Worm (Caenorhabditis elegans) whole organism, late embryonic: ENCODE measurements around the gene kel-8.

Experiments
- C08G9.2 ChIP-seq: sonication (generic microtip); optimal IDR thresholded peaks from 2 replicates; lab custom pipeline; 2016; ENCODE audit warnings: mild to moderate bottlenecking, missing genetic modification characterization, moderate library complexity, missing compliant biosample characterization
- C38D4.7 ChIP-seq: fragments of 200-800 bp; sonication (Bioruptor generic); optimal IDR thresholded peaks from 2 replicates; lab custom pipeline; 2018; ENCODE audit warnings: mild to moderate bottlenecking, missing genetic modification characterization, moderate library complexity, missing compliant biosample characterization
- K02D7.2 ChIP-seq: sonication (generic microtip); optimal IDR thresholded peaks from 2 replicates; lab custom pipeline; 2017; ENCODE audit warnings: mild to moderate bottlenecking, missing genetic modification characterization, missing compliant biosample characterization
- K09A11.1 ChIP-seq: sonication (generic microtip); optimal IDR thresholded peaks from 2 replicates; lab custom pipeline; 2017; ENCODE audit warnings: antibody characterized with exemption, mild to moderate bottlenecking, missing genetic modification characterization, missing compliant biosample characterization; ENCODE audit not compliant: insufficient read depth
- T23F11.4 ChIP-seq: fragments of 200-800 bp; sonication (Bioruptor generic); optimal IDR thresholded peaks from 2 replicates; lab custom pipeline; 2018; ENCODE audit warnings: mild to moderate bottlenecking, missing genetic modification characterization, missing compliant biosample characterization
- Y22D7AL.16 ChIP-seq: sonication (generic microtip); optimal IDR thresholded peaks from 2 replicates; lab custom pipeline; 2016; ENCODE audit warnings: missing genetic modification characterization, missing compliant biosample characterization
- ahr-1 ChIP-seq: sonication (generic microtip); optimal IDR thresholded peaks from 2 replicates; lab custom pipeline; 2016; ENCODE audit warnings: missing genetic modification characterization, missing compliant biosample characterization
- ama-1 ChIP-seq: fragments of 150-350 bp; optimal IDR thresholded peaks from 2 replicates; lab custom pipeline; 2014
- ceh-14 ChIP-seq: sonication (generic microtip); optimal IDR thresholded peaks from 2 replicates; lab custom pipeline; 2016; ENCODE audit warnings: missing genotype, missing genetic modification characterization, missing compliant biosample characterization
- ceh-19 ChIP-seq: fragments of 200-800 bp; sonication (Bioruptor generic); optimal IDR thresholded peaks from 2 replicates; lab custom pipeline; 2018; ENCODE audit warnings: mild to moderate bottlenecking, missing genetic modification characterization, missing compliant biosample characterization
- ceh-2 ChIP-seq: sonication (generic microtip); optimal IDR thresholded peaks from 2 replicates; lab custom pipeline; 2016; ENCODE audit warnings: missing genotype, missing genetic modification characterization, missing compliant biosample characterization
- ceh-22 ChIP-seq: sonication (generic microtip); optimal IDR thresholded peaks from 2 replicates; lab custom pipeline; 2017; ENCODE audit warnings: missing biosample characterization, missing genetic modification characterization
- ceh-24 ChIP-seq: sonication (generic microtip); optimal IDR thresholded peaks from 2 replicates; lab custom pipeline; 2016; ENCODE audit warnings: mild to moderate bottlenecking, missing genetic modification characterization, missing compliant biosample characterization
- ceh-31 ChIP-seq: sonication (generic microtip); optimal IDR thresholded peaks from 2 replicates; lab custom pipeline; 2016; ENCODE audit warnings: missing genetic modification characterization, missing compliant biosample characterization
- ceh-34 ChIP-seq: sonication (generic microtip); optimal IDR thresholded peaks from 2 replicates; lab custom pipeline; 2016; ENCODE audit warnings: mild to moderate bottlenecking, missing genetic modification characterization, missing compliant biosample characterization
- ceh-45 ChIP-seq: fragments of 200-800 bp; sonication (Bioruptor generic); IDR thresholded peaks from 2 replicates; pipeline ENCODE4 v1.3.6; 2022; ENCODE audit warnings: missing genetic modification reagents, missing genetic modification characterization, missing compliant biosample characterization
- ceh-48 ChIP-seq: sonication (generic microtip); optimal IDR thresholded peaks from 2 replicates; lab custom pipeline; 2016; ENCODE audit warnings: missing genetic modification characterization, inconsistent platforms, missing compliant biosample characterization
- ceh-6 ChIP-seq: fragments of 200-800 bp; sonication (Bioruptor generic); optimal IDR thresholded peaks from 2 replicates; lab custom pipeline; 2018; ENCODE audit warnings: mild to moderate bottlenecking, missing genetic modification characterization, missing compliant biosample characterization
- ceh-9 ChIP-seq: sonication (generic microtip); optimal IDR thresholded peaks from 2 replicates; lab custom pipeline; 2016; ENCODE audit warnings: mild to moderate bottlenecking, missing genetic modification characterization, inconsistent platforms, missing compliant biosample characterization
- che-1 ChIP-seq: sonication (generic microtip); optimal IDR thresholded peaks from 2 replicates; lab custom pipeline; 2016; ENCODE audit warnings: mild to moderate bottlenecking, missing genetic modification characterization, missing compliant biosample characterization
- dmd-4 ChIP-seq: sonication (generic microtip); optimal IDR thresholded peaks from 2 replicates; lab custom pipeline; 2016; ENCODE audit warnings: borderline replicate concordance, missing genetic modification characterization, missing compliant biosample characterization
- dve-1 ChIP-seq: sonication (generic microtip); optimal IDR thresholded peaks from 2 replicates; lab custom pipeline; 2017; ENCODE audit warnings: antibody characterized with exemption, mild to moderate bottlenecking, missing genetic modification characterization, missing compliant biosample characterization
- elt-4 ChIP-seq: sonication (generic microtip); optimal IDR thresholded peaks from 2 replicates; lab custom pipeline; 2016; ENCODE audit warnings: missing genetic modification characterization, missing compliant biosample characterization
- eyg-1 ChIP-seq: sonication (generic microtip); optimal IDR thresholded peaks from 2 replicates; lab custom pipeline; 2016; ENCODE audit warnings: missing genotype, missing genetic modification characterization, missing compliant biosample characterization
- fax-1 ChIP-seq: sonication (generic microtip); optimal IDR thresholded peaks from 2 replicates; lab custom pipeline; 2016; ENCODE audit warnings: missing genotype, missing genetic modification characterization, missing compliant biosample characterization
- fkh-10 ChIP-seq: fragments of 150-350 bp; optimal IDR thresholded peaks from 2 replicates; lab custom pipeline; 2014; ENCODE audit warnings: missing biosample characterization, missing genetic modification reagents, missing genetic modification characterization
- fkh-6 ChIP-seq: sonication (generic microtip); optimal IDR thresholded peaks from 2 replicates; lab custom pipeline; 2016; ENCODE audit warnings: missing genetic modification characterization, missing compliant biosample characterization
- gmeb-2 ChIP-seq: sonication (generic microtip); optimal IDR thresholded peaks from 2 replicates; lab custom pipeline; 2016; ENCODE audit warnings: missing genetic modification characterization, inconsistent platforms, missing compliant biosample characterization
- hlh-13 ChIP-seq: fragments of 200-800 bp; sonication (Bioruptor generic); optimal IDR thresholded peaks from 2 replicates; lab custom pipeline; 2018; ENCODE audit warnings: mild to moderate bottlenecking, missing genetic modification characterization, missing compliant biosample characterization
- hlh-6 ChIP-seq: sonication (generic microtip); optimal IDR thresholded peaks from 2 replicates; lab custom pipeline; 2016; ENCODE audit warnings: missing genotype, missing genetic modification characterization, missing compliant biosample characterization
- hlh-8 ChIP-seq: sonication (generic microtip); optimal IDR thresholded peaks from 2 replicates; lab custom pipeline; 2016; ENCODE audit warnings: missing genotype, missing genetic modification characterization, missing compliant biosample characterization
- lim-6 ChIP-seq: sonication (generic microtip); optimal IDR thresholded peaks from 2 replicates; lab custom pipeline; 2016; ENCODE audit warnings: missing genetic modification characterization, missing compliant biosample characterization
- lin-11 ChIP-seq: fragments of 200-800 bp; sonication (Bioruptor generic); optimal IDR thresholded peaks from 2 replicates; lab custom pipeline; 2018; ENCODE audit warnings: mild to moderate bottlenecking, missing genetic modification characterization, missing compliant biosample characterization
- madf-2 ChIP-seq: sonication (generic microtip); optimal IDR thresholded peaks from 2 replicates; lab custom pipeline; 2017; ENCODE audit warnings: missing genetic modification characterization, missing compliant biosample characterization
- mec-3 ChIP-seq: sonication (generic microtip); optimal IDR thresholded peaks from 2 replicates; lab custom pipeline; 2016; ENCODE audit warnings: borderline replicate concordance, missing genetic modification characterization, missing compliant biosample characterization
- nfya-1 ChIP-seq: sonication (generic microtip); optimal IDR thresholded peaks from 2 replicates; lab custom pipeline; 2017; ENCODE audit warnings: missing genetic modification characterization, mild to moderate bottlenecking, missing compliant biosample characterization, antibody characterized with exemption, moderate library complexity
- nhr-11 ChIP-seq: fragments of 150-350 bp; optimal IDR thresholded peaks from 2 replicates; lab custom pipeline; 2014; ENCODE audit warnings: missing biosample characterization, missing genetic modification characterization
- odd-2 ChIP-seq: sonication (generic microtip); optimal IDR thresholded peaks from 2 replicates; lab custom pipeline; 2017; ENCODE audit warnings: antibody characterized with exemption, mild to moderate bottlenecking, missing genetic modification characterization, missing compliant biosample characterization
- pat-9 ChIP-seq: fragments of 200-800 bp; sonication (Bioruptor generic); optimal IDR thresholded peaks from 2 replicates; lab custom pipeline; 2018; ENCODE audit warnings: mild to moderate bottlenecking, missing genetic modification characterization, moderate library complexity, missing compliant biosample characterization
- pha-2 ChIP-seq: sonication (generic microtip); optimal IDR thresholded peaks from 2 replicates; lab custom pipeline; 2017; ENCODE audit warnings: mild to moderate bottlenecking, missing genetic modification characterization, missing compliant biosample characterization
- pha-4 ChIP-seq: fragments of 150-350 bp; optimal IDR thresholded peaks from 2 replicates; lab custom pipeline; 2018; ENCODE audit warnings: missing biosample characterization, missing genetic modification reagents, missing genetic modification characterization
- pqm-1 ChIP-seq: sonication (generic microtip); optimal IDR thresholded peaks from 2 replicates; lab custom pipeline; 2016; ENCODE audit warnings: missing genetic modification characterization, missing compliant biosample characterization
- pros-1 ChIP-seq: fragments of 150-350 bp; optimal IDR thresholded peaks from 2 replicates; lab custom pipeline; 2014; ENCODE audit warnings: missing biosample characterization, missing genetic modification reagents, missing genetic modification characterization
- ref-2 ChIP-seq: sonication (generic microtip); optimal IDR thresholded peaks from 2 replicates; lab custom pipeline; 2016; ENCODE audit warnings: missing genetic modification characterization, missing compliant biosample characterization
- sox-4 ChIP-seq: sonication (generic microtip); optimal IDR thresholded peaks from 2 replicates; lab custom pipeline; 2017; ENCODE audit warnings: mild to moderate bottlenecking, missing genetic modification characterization, inconsistent platforms, missing compliant biosample characterization
- syd-9 ChIP-seq: sonication (generic microtip); optimal IDR thresholded peaks from 2 replicates; lab custom pipeline; 2016; ENCODE audit warnings: mild to moderate bottlenecking, missing genetic modification characterization, moderate library complexity, missing compliant biosample characterization
- tbx-2 ChIP-seq: sonication (generic microtip); optimal IDR thresholded peaks from 2 replicates; lab custom pipeline; 2016; ENCODE audit warnings: missing genetic modification characterization, missing compliant biosample characterization
- ttx-3 ChIP-seq: sonication (generic microtip); optimal IDR thresholded peaks from 2 replicates; lab custom pipeline; 2016; ENCODE audit warnings: missing genetic modification reagents, missing genetic modification characterization, missing compliant biosample characterization
- unc-55 ChIP-seq: sonication (generic microtip); optimal IDR thresholded peaks from 2 replicates; lab custom pipeline; 2017; ENCODE audit warnings: missing biosample characterization, missing genetic modification reagents, missing genetic modification characterization
- unc-86 ChIP-seq: sonication (generic microtip); optimal IDR thresholded peaks from 2 replicates; lab custom pipeline; 2016; ENCODE audit warnings: missing genetic modification characterization, missing compliant biosample characterization
- zip-5 ChIP-seq: sonication (generic microtip); optimal IDR thresholded peaks from 2 replicates; lab custom pipeline; 2016; ENCODE audit warnings: missing genetic modification characterization, missing compliant biosample characterization

The kel-8 gene

ce11 chrV:2666600-2666999, 4.7 kb upstream of the kel-8 start, which contains the start of gene W02G9.4:
Gene W02G9.4 (plus strand): TSS chrV:2666900.
- no peak for TF ChIP-seq lin-11 (tag; lab: Kevin White, UChicago)
- no peak for TF ChIP-seq odd-2 (tag; lab: Kevin White, UChicago)
- TF ChIP-seq unc-86 (tag; lab: Kevin White, UChicago): no peak
- TF ChIP-seq unc-55 (GFP tag; lab: Kevin White, UChicago): no peak

- no peak for TF ChIP-seq eyg-1 (tag; lab: Kevin White, UChicago)
- no peak for TF ChIP-seq ceh-6
- TF ChIP-seq fkh-6 (tag; lab: Kevin White, UChicago): no peak
- TF ChIP-seq ceh-14 (tag; lab: Kevin White, UChicago): peak; percentile 92
- no peak for TF ChIP-seq ahr-1 (tag; lab: Kevin White, UChicago)
- no peak for TF ChIP-seq lim-6 (tag; lab: Kevin White, UChicago)
- TF ChIP-seq nhr-11 (tag; lab: Kevin White, UChicago): no peak
- no peak for TF ChIP-seq K09A11.1 (tag; lab: Kevin White, UChicago)
- TF ChIP-seq hlh-6 (tag; lab: Kevin White, UChicago): no peak
- TF ChIP-seq ceh-22 (tag; lab: Kevin White, UChicago): no peak
- TF ChIP-seq ama-1 (lab: Kevin White, UChicago): no peak
- no peak for TF ChIP-seq dve-1 (tag; lab: Kevin White, UChicago)
- TF ChIP-seq T23F11.4 (GFP tag; lab: Kevin White, UChicago): no peak
- peak; percentile 51 for TF ChIP-seq ceh-2 (tag; lab: Kevin White, UChicago)
- TF ChIP-seq C08G9.2 (tag; lab: Kevin White, UChicago): no peak
- TF ChIP-seq fax-1 (tag; lab: Kevin White, UChicago): no peak
- TF ChIP-seq ceh-24 (tag; lab: Kevin White, UChicago): no peak
- no peak for TF ChIP-seq madf-2 (tag; lab: Kevin White, UChicago)
- no peak for TF ChIP-seq ceh-19 (GFP tag; lab: Kevin White, UChicago)
- no peak for TF ChIP-seq K02D7.2 (tag; lab: Kevin White, UChicago)
- TF ChIP-seq unc-86 (tag; lab: Kevin White, UChicago): no peak
- peak; percentile 45 for TF ChIP-seq tbx-2
- TF ChIP-seq elt-4: no peak
- TF ChIP-seq ceh-48 (tag; lab: Kevin White, UChicago): no peak
- TF ChIP-seq pha-2 (tag; lab: Kevin White, UChicago): no peak
- TF ChIP-seq gmeb-2 (tag; lab: Kevin White, UChicago): no peak
- no peak for TF ChIP-seq sox-4 (tag; lab: Kevin White, UChicago)
- no peak for TF ChIP-seq ref-2 (tag; lab: Kevin White, UChicago)
- no peak for TF ChIP-seq fkh-10 (GFP tag; lab: Kevin White, UChicago)
- no peak for TF ChIP-seq pros-1 (tag; lab: Kevin White, UChicago)
- TF ChIP-seq che-1 (tag; lab: Kevin White, UChicago): no peak
- no peak for TF ChIP-seq pha-4
- TF ChIP-seq hlh-13 (GFP tag; lab: Kevin White, UChicago): no peak
- peak; percentile 13 for TF ChIP-seq unc-55 (GFP tag; lab: Kevin White, UChicago)
- TF ChIP-seq ceh-9 (tag; lab: Kevin White, UChicago): no peak
- TF ChIP-seq ceh-34 (tag; lab: Kevin White, UChicago): no peak
- no peak for TF ChIP-seq odd-2 (tag; lab: Kevin White, UChicago)
- TF ChIP-seq hlh-8 (tag; lab: Kevin White, UChicago): no peak
- TF ChIP-seq ceh-45 (GFP tag; lab: Robert Waterston, UW): no peak
- TF ChIP-seq pqm-1 (tag; lab: Kevin White, UChicago): no peak
- TF ChIP-seq ttx-3 (tag; lab: Kevin White, UChicago): peak; percentile 51
- TF ChIP-seq pat-9 (tag; lab: Kevin White, UChicago): no peak
- TF ChIP-seq C38D4.7 (GFP tag; lab: Kevin White, UChicago): no peak
- no peak for TF ChIP-seq syd-9 (tag; lab: Kevin White, UChicago)
- no peak for TF ChIP-seq Y22D7AL.16 (tag; lab: Kevin White, UChicago)
- TF ChIP-seq nfya-1 (tag; lab: Kevin White, UChicago): peak; percentile 48
- TF ChIP-seq mec-3 (tag; lab: Kevin White, UChicago): no peak
- TF ChIP-seq ceh-31 (tag; lab: Kevin White, UChicago): peak; percentile 80
- TF ChIP-seq zip-5 (tag; lab: Kevin White, UChicago): peak; percentile 25
- peak; percentile 6 for TF ChIP-seq dmd-4 (tag; lab: Kevin White, UChicago)
Measured at ce11 chrV:2672603-2673002, 1.3 kb downstream of the kel-8 start, which contains the start of gene W02G9.3. Gene W02G9.3 (plus strand): TSS chrV:2672986.
